Worm (Caenorhabditis elegans) whole organism, midembryonic: ENCODE data around the gene copb-1.

Experiments
- T22C8.4 ChIP-seq: fragments of 200-800 bp; sonication (Bioruptor generic); IDR thresholded peaks from 2 replicates; pipeline ENCODE4 v1.3.6; 2022; ENCODE audit warnings: missing genetic modification characterization, missing compliant biosample characterization
- cog-1 ChIP-seq: sonication (generic microtip); optimal IDR thresholded peaks from 2 replicates; lab custom pipeline; 2016; ENCODE audit warnings: missing genetic modification characterization, missing compliant biosample characterization
- flt-1 ChIP-seq: fragments of 200-800 bp; sonication (Bioruptor generic); IDR thresholded peaks from 2 replicates; pipeline ENCODE4 v1.3.6; 2022; ENCODE audit warnings: missing genetic modification characterization, missing compliant biosample characterization
- klf-2 ChIP-seq: fragments of 200-800 bp; sonication (Bioruptor generic); conservative IDR thresholded peaks from 2 replicates; pipeline ENCODE4 v1.3.6; 2022; ENCODE audit warnings: missing genetic modification reagents, missing genetic modification characterization, missing compliant biosample characterization
- med-1 ChIP-seq: sonication (generic microtip); optimal IDR thresholded peaks from 2 replicates; lab custom pipeline; 2017; ENCODE audit warnings: missing genetic modification characterization, mild to moderate bottlenecking, missing compliant biosample characterization, antibody characterized with exemption, missing genetic modification reagents; ENCODE audit not compliant: insufficient read depth
- ref-1 ChIP-seq: fragments of 200-800 bp; sonication (Bioruptor generic); conservative IDR thresholded peaks from 2 replicates; pipeline ENCODE4 v1.3.6; 2022; ENCODE audit warnings: missing genetic modification reagents, missing genetic modification characterization, missing compliant biosample characterization
- tab-1 ChIP-seq: fragments of 200-800 bp; sonication (Bioruptor generic); IDR thresholded peaks from 2 replicates; pipeline ENCODE4 v1.3.6; 2022; ENCODE audit warnings: missing genetic modification characterization, missing compliant biosample characterization
- ztf-23 ChIP-seq: fragments of 200-800 bp; sonication (Bioruptor generic); IDR thresholded peaks from 2 replicates; pipeline ENCODE4 v1.3.6; 2022; ENCODE audit warnings: missing genetic modification reagents, missing genetic modification characterization, missing compliant biosample characterization
- ztf-29 ChIP-seq: fragments of 200-800 bp; sonication (Bioruptor generic); IDR thresholded peaks from 2 replicates; pipeline ENCODE4 v1.3.6; 2022; ENCODE audit warnings: missing genetic modification reagents, missing genetic modification characterization, missing compliant biosample characterization

Gene copb-1

ce11 chrII:3118907-3119382, 40.3 kb downstream of the copb-1 start, which contains the start of gene T10D4.6:
TSS of gene T10D4.6 (plus strand) at chrII:3119332.
- peak; percentile 15 for TF ChIP-seq cog-1 (tag; lab: Kevin White, UChicago)
- TF ChIP-seq T22C8.4, result peak; percentile 53
- TF ChIP-seq ref-1, result no peak

- TF ChIP-seq cog-1 (tag; lab: Kevin White, UChicago), result no peak
- no peak for TF ChIP-seq klf-2
- no peak for TF ChIP-seq flt-1
- no peak for TF ChIP-seq med-1 (GFP tag; lab: Kevin White, UChicago)
- TF ChIP-seq ztf-29 (GFP tag; lab: Robert Waterston, UW), result no peak
- TF ChIP-seq tab-1 (GFP tag; lab: Robert Waterston, UW), result no peak
Measured at ce11 chrII:3123206-3123605, 44.6 kb downstream of the copb-1 start, which contains the start of gene srh-71. TSS of gene srh-71 (plus strand) at chrII:3123506.

- TF ChIP-seq cog-1 (tag; lab: Kevin White, UChicago), result no peak
- no peak for TF ChIP-seq tab-1 (GFP tag; lab: Robert Waterston, UW)
- no peak for TF ChIP-seq ztf-23 (GFP tag; lab: Robert Waterston, UW)
- TF ChIP-seq ref-1, result no peak
- TF ChIP-seq T22C8.4, result no peak
- no peak for TF ChIP-seq flt-1
- TF ChIP-seq klf-2, result no peak
- no peak for TF ChIP-seq ztf-29 (GFP tag; lab: Robert Waterston, UW)
- TF ChIP-seq med-1 (GFP tag; lab: Kevin White, UChicago), result no peak
Measured at ce11 chrII:3126341-3126740, 47.7 kb downstream of the copb-1 start, which contains the start of gene ins-19. TSS of gene ins-19 (minus strand) at chrII:3126441.

- TF ChIP-seq ztf-23 (GFP tag; lab: Robert Waterston, UW), result 0 out of 2 replicates have a peak, but pooled peaks have one; percentile 32
Measured at ce11 chrII:3126741-3127140, 48.1 kb downstream of the copb-1 start, which contains the start of gene ins-31. TSS of gene ins-31 (plus strand) at chrII:3127041.

ce11 chrII:3129007-3129406, 50.4 kb downstream of the copb-1 start, which contains the start of gene chil-24:
TSS of gene chil-24 (plus strand) at chrII:3129162.
- no peak for TF ChIP-seq tab-1 (GFP tag; lab: Robert Waterston, UW)
- TF ChIP-seq ztf-23 (GFP tag; lab: Robert Waterston, UW), result no peak
- no peak for TF ChIP-seq klf-2
- TF ChIP-seq med-1 (GFP tag; lab: Kevin White, UChicago), result no peak
- TF ChIP-seq cog-1 (tag; lab: Kevin White, UChicago), result no peak
- no peak for TF ChIP-seq ztf-29 (GFP tag; lab: Robert Waterston, UW)
- TF ChIP-seq ref-1, result no peak
- TF ChIP-seq flt-1, result no peak
- no peak for TF ChIP-seq T22C8.4

ce11 chrII:3135293-3135692, 56.7 kb downstream of the copb-1 start:
- TF ChIP-seq klf-2 (no peak), med-1 (GFP tag; lab: Kevin White, UChicago) (no peak), tab-1 (GFP tag; lab: Robert Waterston, UW) (no peak), ztf-29 (GFP tag; lab: Robert Waterston, UW) (peak; percentile 20; the same call in 1 of the 2 replicates)
